Fruit fly (Drosophila melanogaster) whole organism, embryonic: ENCODE results near the gene mRpL39.

Source experiments
- Antp ChIP-seq: fragments of 200-800 bp; sonication (Bioruptor generic); optimal IDR thresholded peaks from 3 replicates; lab custom pipeline; 2016; ENCODE audit warnings: missing biosample characterization, missing genetic modification characterization
- Bdp1 ChIP-seq: fragments of 200-800 bp; sonication (Bioruptor generic); optimal IDR thresholded peaks from 3 replicates; lab custom pipeline; 2016; ENCODE audit warnings: missing biosample characterization, missing genetic modification characterization
- CG12942 ChIP-seq: fragments of 200-800 bp; sonication (Bioruptor generic); optimal IDR thresholded peaks from 3 replicates; lab custom pipeline; 2016; ENCODE audit warnings: missing biosample characterization, missing genetic modification characterization
- CG14667 ChIP-seq: fragments of 200-800 bp; sonication (Bioruptor generic); IDR thresholded peaks from 2 replicates; pipeline ENCODE4 v1.3.6; 2022; ENCODE audit warnings: missing biosample characterization, missing genetic modification characterization
- CG14965 ChIP-seq: fragments of 200-800 bp; sonication (Bioruptor generic); optimal IDR thresholded peaks from 2 replicates; lab custom pipeline; 2016; ENCODE audit warnings: missing biosample characterization, missing genetic modification characterization, borderline replicate concordance
- CG1647 ChIP-seq: fragments of 200-800 bp; sonication (Bioruptor generic); optimal IDR thresholded peaks from 3 replicates; lab custom pipeline; 2016; ENCODE audit warnings: missing biosample characterization, missing genetic modification characterization
- CG16863 ChIP-seq: fragments of 200-800 bp; sonication (Bioruptor generic); optimal IDR thresholded peaks from 3 replicates; lab custom pipeline; 2016; ENCODE audit warnings: missing biosample characterization, missing genetic modification characterization
- CG17328 ChIP-seq: fragments of 200-800 bp; sonication (Bioruptor generic); IDR thresholded peaks from 2 replicates; pipeline ENCODE4 v1.3.6; 2022; ENCODE audit warnings: missing biosample characterization, missing genetic modification characterization
- CG18599 ChIP-seq: fragments of 200-800 bp; sonication (Bioruptor generic); optimal IDR thresholded peaks from 3 replicates; lab custom pipeline; 2017; ENCODE audit warnings: missing biosample characterization, missing genetic modification characterization, mild to moderate bottlenecking, moderate library complexity, missing genetic modification reagents
- CG3065 ChIP-seq: fragments of 200-800 bp; sonication (Bioruptor generic); optimal IDR thresholded peaks from 2 replicates; lab custom pipeline; 2016; ENCODE audit warnings: missing biosample characterization, missing genetic modification characterization
- CG33213 ChIP-seq: fragments of 200-800 bp; sonication (Bioruptor generic); optimal IDR thresholded peaks from 3 replicates; lab custom pipeline; 2016; ENCODE audit warnings: missing biosample characterization, missing genetic modification characterization
- CG4282 ChIP-seq: fragments of 200-800 bp; sonication (Bioruptor generic); optimal IDR thresholded peaks from 2 replicates; lab custom pipeline; 2016; ENCODE audit warnings: missing biosample characterization, missing genetic modification characterization
- CG7987 ChIP-seq: fragments of 200-800 bp; sonication (Bioruptor generic); optimal IDR thresholded peaks from 2 replicates; lab custom pipeline; 2018; ENCODE audit warnings: missing biosample characterization, mild to moderate bottlenecking, missing genetic modification characterization, moderate library complexity
- CG8765 ChIP-seq: fragments of 200-800 bp; sonication (Bioruptor generic); IDR thresholded peaks from 2 replicates; pipeline ENCODE4 v1.3.6; 2022; ENCODE audit warnings: missing biosample characterization, missing genetic modification characterization
- Dll ChIP-seq: fragments of 200-800 bp; sonication (Bioruptor generic); IDR thresholded peaks from 4 replicates; pipeline ENCODE4 v1.3.6; 2022; ENCODE audit warnings: missing biosample characterization, missing genetic modification characterization; ENCODE audit not compliant: partially characterized antibody
- HmgZ ChIP-seq: fragments of 200-800 bp; sonication (Bioruptor generic); optimal IDR thresholded peaks from 2 replicates; lab custom pipeline; 2018; ENCODE audit warnings: missing biosample characterization, mild to moderate bottlenecking, missing genetic modification characterization
- Hr51 ChIP-seq, 2 experiments: fragments of 200-800 bp; sonication (Bioruptor generic); optimal IDR thresholded peaks; 2 replicates in 1 of 2; 3 replicates in 1 of 2; lab custom pipeline; 2016 to 2018; ENCODE audit warnings: missing biosample characterization in 2 of 2, missing genetic modification characterization in 2 of 2, mild to moderate bottlenecking in 1 of 2, moderate library complexity in 1 of 2
- Hr78 ChIP-seq, 2 experiments: fragments of 200-800 bp in 1 of 2; fragments of >200 bp in 1 of 2; sonication (Bioruptor generic) in 1 of 2; optimal IDR thresholded peaks; 2 replicates each; lab custom pipeline; 2017 to 2019; ENCODE audit warnings: missing biosample characterization in 2 of 2, missing genetic modification characterization in 2 of 2, mild to moderate bottlenecking in 1 of 2, moderate library complexity in 1 of 2
- Lhr ChIP-seq: fragments of 200-800 bp; sonication (Bioruptor generic); optimal IDR thresholded peaks from 3 replicates; lab custom pipeline; 2017; ENCODE audit warnings: mild to moderate bottlenecking, missing biosample characterization, missing genetic modification reagents, missing genetic modification characterization
- Lpt ChIP-seq: fragments of >200 bp; optimal IDR thresholded peaks from 2 replicates; lab custom pipeline; 2018; ENCODE audit warnings: missing biosample characterization, missing genetic modification characterization
- Meics ChIP-seq: fragments of 200-800 bp; sonication (Bioruptor generic); optimal IDR thresholded peaks from 2 replicates; lab custom pipeline; 2017; ENCODE audit warnings: missing biosample characterization, mild to moderate bottlenecking, missing genetic modification characterization
- NC2β ChIP-seq: fragments of 200-800 bp; sonication (Bioruptor generic); optimal IDR thresholded peaks from 2 replicates; lab custom pipeline; 2016; ENCODE audit warnings: missing biosample characterization, missing genetic modification characterization
- Opbp ChIP-seq: fragments of 200-800 bp; sonication (Bioruptor generic); IDR thresholded peaks from 3 replicates; pipeline ENCODE4 v1.3.6; 2022; ENCODE audit warnings: missing biosample characterization, missing genetic modification characterization; ENCODE audit not compliant: partially characterized antibody
- PHDP ChIP-seq: fragments of 200-800 bp; sonication (Bioruptor generic); optimal IDR thresholded peaks from 3 replicates; lab custom pipeline; 2018; ENCODE audit warnings: missing biosample characterization, mild to moderate bottlenecking, missing genetic modification characterization, moderate library complexity
- Sin3A ChIP-seq: fragments of >200 bp; optimal IDR thresholded peaks from 2 replicates; lab custom pipeline; 2018
- caup ChIP-seq: fragments of 200-800 bp; sonication (Bioruptor generic); optimal IDR thresholded peaks from 3 replicates; lab custom pipeline; 2017; ENCODE audit warnings: missing biosample characterization, mild to moderate bottlenecking, missing genetic modification characterization, moderate library complexity; ENCODE audit not compliant: severe bottlenecking
- dati ChIP-seq: fragments of 200-800 bp; sonication (Bioruptor generic); IDR thresholded peaks from 2 replicates; pipeline ENCODE4 v1.3.6; 2022; ENCODE audit warnings: missing biosample characterization, missing genetic modification characterization
- dmrt11E ChIP-seq: fragments of 200-800 bp; sonication (Bioruptor generic); optimal IDR thresholded peaks from 3 replicates; lab custom pipeline; 2018; ENCODE audit warnings: missing biosample characterization, mild to moderate bottlenecking, missing genetic modification characterization, moderate library complexity
- fd3F ChIP-seq: fragments of 200-800 bp; sonication (Bioruptor generic); optimal IDR thresholded peaks from 2 replicates; lab custom pipeline; 2018; ENCODE audit warnings: missing biosample characterization, mild to moderate bottlenecking, missing genetic modification characterization, moderate library complexity
- gce ChIP-seq: fragments of 200-800 bp; sonication (Bioruptor generic); IDR thresholded peaks from 3 replicates; pipeline ENCODE4 v1.3.6; 2022; ENCODE audit warnings: missing biosample characterization, missing genetic modification characterization
- inv ChIP-seq: fragments of 200-800 bp; sonication (Bioruptor generic); IDR thresholded peaks from 2 replicates; pipeline ENCODE4 v1.3.6; 2022; ENCODE audit warnings: missing biosample characterization, missing genetic modification characterization; ENCODE audit not compliant: partially characterized antibody
- knrl ChIP-seq: fragments of 200-800 bp; sonication (Bioruptor generic); IDR thresholded peaks from 3 replicates; pipeline ENCODE4 v1.3.6; 2022; ENCODE audit warnings: missing biosample characterization, missing genetic modification characterization; ENCODE audit not compliant: partially characterized antibody
- nerfin-1 ChIP-seq: fragments of 200-800 bp; sonication (Bioruptor generic); optimal IDR thresholded peaks from 3 replicates; lab custom pipeline; 2019; ENCODE audit warnings: missing biosample characterization, mild to moderate bottlenecking, missing genetic modification characterization, moderate library complexity
- oc ChIP-seq: fragments of 200-800 bp; sonication (Bioruptor generic); optimal IDR thresholded peaks from 2 replicates; lab custom pipeline; 2018; ENCODE audit warnings: missing biosample characterization, mild to moderate bottlenecking, missing genetic modification characterization, moderate library complexity
- pfk ChIP-seq: fragments of 200-800 bp; sonication (Bioruptor generic); optimal IDR thresholded peaks from 2 replicates; lab custom pipeline; 2018; ENCODE audit warnings: missing biosample characterization, mild to moderate bottlenecking, missing genetic modification characterization, moderate library complexity
- pita ChIP-seq: fragments of 200-800 bp; sonication (Bioruptor generic); optimal IDR thresholded peaks from 2 replicates; lab custom pipeline; 2017; ENCODE audit warnings: missing biosample characterization, mild to moderate bottlenecking, missing genetic modification characterization
- prd ChIP-seq, 3 experiments: fragments of >200 bp in 2 of 3; fragments of 200-800 bp in 1 of 3; sonication (Bioruptor generic) in 1 of 3; optimal IDR thresholded peaks in 2 of 3; IDR thresholded peaks in 1 of 3; 2 replicates in 2 of 3; 3 replicates in 1 of 3; pipeline versions ENCODE4 v1.3.6 to Lab custom; 2017 to 2022; ENCODE audit warnings: missing biosample characterization in 1 of 3, missing genetic modification characterization in 1 of 3
- pros ChIP-seq: fragments of 200-800 bp; sonication (Bioruptor generic); optimal IDR thresholded peaks from 3 replicates; lab custom pipeline; 2019; ENCODE audit warnings: missing biosample characterization, mild to moderate bottlenecking, missing genetic modification characterization, moderate library complexity
- pzg ChIP-seq: fragments of 200-800 bp; sonication (Bioruptor generic); optimal IDR thresholded peaks from 3 replicates; lab custom pipeline; 2018; ENCODE audit warnings: missing biosample characterization, mild to moderate bottlenecking, missing genetic modification characterization, moderate library complexity
- sens ChIP-seq: fragments of 200-800 bp; sonication (Bioruptor generic); peaks from one replicate; lab custom pipeline; 2016; ENCODE audit warnings: missing biosample characterization, missing genetic modification characterization
- seq ChIP-seq: fragments of 200-800 bp; sonication (Bioruptor generic); IDR thresholded peaks from 2 replicates; pipeline ENCODE4 v1.3.6; 2022; ENCODE audit warnings: missing biosample characterization, missing genetic modification characterization
- sob ChIP-seq: fragments of 200-800 bp; sonication (Bioruptor generic); IDR thresholded peaks from 2 replicates; pipeline ENCODE4 v1.3.6; 2022; ENCODE audit warnings: missing biosample characterization, missing genetic modification characterization
- usp ChIP-seq: fragments of >200 bp; optimal IDR thresholded peaks from 2 replicates; lab custom pipeline; 2017; ENCODE audit warnings: missing biosample characterization, missing genetic modification characterization
- vvl ChIP-seq: fragments of 200-800 bp; sonication (Bioruptor generic); IDR thresholded peaks from 2 replicates; pipeline ENCODE4 v1.3.6; 2022; ENCODE audit warnings: missing biosample characterization, missing genetic modification characterization

Gene mRpL39

DNA sequence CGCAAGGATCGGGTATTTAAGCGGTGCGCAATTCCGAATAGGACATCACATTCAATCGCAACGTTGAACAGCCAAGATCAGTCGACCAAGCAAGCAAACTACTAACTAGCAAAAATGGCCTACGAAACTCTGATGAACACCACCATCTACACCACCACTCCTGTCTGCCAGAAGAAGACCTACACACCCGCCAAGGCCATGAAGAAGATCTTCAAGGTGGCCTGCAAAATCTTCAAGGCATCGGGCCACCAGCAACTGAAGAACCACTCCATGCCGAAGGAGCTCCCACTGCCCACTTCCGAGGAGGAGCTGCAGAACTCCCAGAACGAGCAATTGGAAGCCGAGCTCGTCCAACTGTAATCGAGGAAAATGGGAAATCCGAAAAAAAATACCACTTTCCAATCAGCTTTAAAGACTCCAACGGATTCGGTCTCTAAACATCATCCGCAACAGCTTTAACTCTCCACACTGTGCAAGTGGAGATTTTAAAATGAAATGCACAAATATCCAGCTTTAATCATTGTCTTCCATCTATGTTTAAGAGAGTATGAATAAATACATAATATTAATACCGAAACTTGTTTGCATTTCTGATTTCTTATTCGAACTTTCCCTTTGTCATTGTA, 26.7 kb downstream of the mRpL39 start, which contains the start of gene Brd (continued):
- TF ChIP-seq gce (GFP tag; lab: Robert Waterston, UW) (no peak), usp (GFP tag; lab: Kevin White, UChicago) (no peak), sob (no peak), fd3F (GFP tag; lab: Kevin White, UChicago) (no peak), nerfin-1 (tag; lab: Kevin White, UChicago) (no peak), CG12942 (GFP tag; lab: Kevin White, UChicago) (no peak), CG33213 (GFP tag; lab: Kevin White, UChicago) (no peak), CG14667 (GFP tag; lab: Robert Waterston, UW) (no peak), Opbp (no peak), NC2β (peak; percentile 9), Meics (GFP tag; lab: Kevin White, UChicago) (no peak), HmgZ (tag; lab: Kevin White, UChicago) (no peak), Hr51 (GFP tag; optimal IDR thresholded peaks at IDR 0.05; lab: Kevin White, UChicago) (peak in 1 of 2 experiments; percentile 15), Lhr (GFP tag; lab: Kevin White, UChicago) (no peak), Hr78 (GFP tag; optimal IDR thresholded peaks at IDR 0.05; lab: Kevin White, UChicago) (no peak), Bdp1 (GFP tag; lab: Kevin White, UChicago) (no peak), CG17328 (0 out of 2 replicates have a peak, but pooled peaks have one; percentile 8), sens (GFP tag; lab: Kevin White, UChicago) (peak; percentile 5), pfk (no peak), Lpt (GFP tag; lab: Kevin White, UChicago) (no peak), CG8765 (no peak), CG4282 (GFP tag; lab: Kevin White, UChicago) (peak; percentile 14), PHDP (tag; lab: Kevin White, UChicago) (no peak), Dll (GFP tag; lab: Robert Waterston, UW) (no peak), knrl (no peak), caup (GFP tag; lab: Kevin White, UChicago) (no peak), CG1647 (GFP tag; lab: Kevin White, UChicago) (no peak), CG16863 (no peak), seq (GFP tag; lab: Robert Waterston, UW) (no peak), pita (GFP tag; lab: Kevin White, UChicago) (no peak), prd (optimal IDR thresholded peaks at IDR 0.05; lab: Kevin White, UChicago) (no peak), prd (GFP tag; IDR thresholded peaks at IDR 0.05; lab: Robert Waterston, UW) (peak; percentile 23; the same call in 1 of the 3 replicates), pzg (GFP tag; lab: Kevin White, UChicago) (no peak), Sin3A (no peak), inv (GFP tag; lab: Robert Waterston, UW) (no peak), dmrt11E (tag; lab: Kevin White, UChicago) (no peak), oc (tag; lab: Kevin White, UChicago) (peak; percentile 31), Antp (GFP tag; lab: Kevin White, UChicago) (peak; percentile 16), vvl (GFP tag; lab: Robert Waterston, UW) (peak; percentile 82), dati (GFP tag; lab: Robert Waterston, UW) (no peak), CG7987 (GFP tag; lab: Kevin White, UChicago) (no peak), CG18599 (no peak), pros (GFP tag; lab: Kevin White, UChicago) (peak; percentile 95), CG3065 (GFP tag; lab: Kevin White, UChicago) (no peak), CG14965 (GFP tag; lab: Kevin White, UChicago) (no peak)
